Fruit fly (Drosophila melanogaster) whole organism, pupa: Measurements from ENCODE around the gene CG18754.

ENCODE experiments used
- CG15710 ChIP-seq: fragments of 200-800 bp; sonication (Bioruptor generic); optimal IDR thresholded peaks from 2 replicates; lab custom pipeline; 2018; ENCODE audit warnings: missing biosample characterization, mild to moderate bottlenecking, missing genetic modification characterization, moderate library complexity
- CG34367 ChIP-seq: fragments of 200-800 bp; sonication (Bioruptor generic); optimal IDR thresholded peaks from 2 replicates; lab custom pipeline; 2018; ENCODE audit warnings: missing biosample characterization, mild to moderate bottlenecking, missing genetic modification characterization
- CG8159 ChIP-seq: fragments of 200-800 bp; sonication (Bioruptor generic); optimal IDR thresholded peaks from 3 replicates; lab custom pipeline; 2018; ENCODE audit warnings: missing biosample characterization, mild to moderate bottlenecking, missing genetic modification characterization, moderate library complexity
- fd96Ca ChIP-seq: fragments of 200-800 bp; sonication (Bioruptor generic); IDR thresholded peaks from 3 replicates; pipeline ENCODE4 v1.3.6; 2022; ENCODE audit warnings: missing biosample characterization, missing genetic modification characterization
- gl ChIP-seq: fragments of 200-800 bp; sonication (Bioruptor generic); optimal IDR thresholded peaks from 2 replicates; lab custom pipeline; 2018; ENCODE audit warnings: missing biosample characterization, mild to moderate bottlenecking, missing genetic modification characterization

dm6 chr3R:23696145-23696544, 12.3 kb downstream of the CG18754 start, which contains the start of gene CG10252:
- no peak for TF ChIP-seq fd96Ca (GFP tag; lab: Robert Waterston, UW)
- TF ChIP-seq gl, result no peak
- TF ChIP-seq CG8159 (tag; lab: Kevin White, UChicago), result no peak
- TF ChIP-seq CG15710, result no peak
- TF ChIP-seq CG34367 (tag; lab: Kevin White, UChicago), result no peak
